Fruit fly (Drosophila melanogaster) whole organism, embryonic: ENCODE results near the gene lilli.
A peak's percentile ranks its signal among the peaks of the same experiment; 100 is the strongest.

Experiments used
- Antp ChIP-seq: fragments of 200-800 bp; sonication (Bioruptor generic); optimal IDR thresholded peaks from 3 replicates; lab custom pipeline; 2016; ENCODE audit warnings: missing biosample characterization, missing genetic modification characterization
- Atf-2 ChIP-seq: fragments of 200-800 bp; sonication (Bioruptor generic); optimal IDR thresholded peaks from 2 replicates; lab custom pipeline; 2016; ENCODE audit warnings: missing biosample characterization, missing genetic modification characterization
- CG10543 ChIP-seq: fragments of 200-800 bp; sonication (Bioruptor generic); optimal IDR thresholded peaks from 3 replicates; lab custom pipeline; 2017; ENCODE audit warnings: missing biosample characterization, mild to moderate bottlenecking, missing genetic modification characterization, moderate library complexity
- CG13775 ChIP-seq: fragments of 200-800 bp; sonication (Bioruptor generic); optimal IDR thresholded peaks from 3 replicates; lab custom pipeline; 2017; ENCODE audit warnings: missing biosample characterization, mild to moderate bottlenecking, missing genetic modification characterization
- CG15601 ChIP-seq: fragments of 200-800 bp; sonication (Bioruptor generic); optimal IDR thresholded peaks from 3 replicates; lab custom pipeline; 2019; ENCODE audit warnings: missing biosample characterization, mild to moderate bottlenecking, missing genetic modification characterization, moderate library complexity
- CG16779 ChIP-seq: fragments of 200-800 bp; sonication (Bioruptor generic); IDR thresholded peaks from 2 replicates; pipeline ENCODE4 v1.3.6; 2022; ENCODE audit warnings: missing biosample characterization, missing genetic modification characterization
- CG18764 ChIP-seq: fragments of 200-800 bp; sonication (Bioruptor generic); optimal IDR thresholded peaks from 3 replicates; lab custom pipeline; 2016; ENCODE audit warnings: missing biosample characterization, missing genetic modification characterization
- CG3726 ChIP-seq: fragments of 200-800 bp; sonication (Bioruptor generic); IDR thresholded peaks from 3 replicates; pipeline ENCODE4, ENCODE4 v1.3.6; 2022; ENCODE audit warnings: missing biosample characterization, missing genetic modification characterization
- CG4282 ChIP-seq: fragments of 200-800 bp; sonication (Bioruptor generic); optimal IDR thresholded peaks from 2 replicates; lab custom pipeline; 2016; ENCODE audit warnings: missing biosample characterization, missing genetic modification characterization
- CG4404 ChIP-seq: fragments of 200-800 bp; sonication (Bioruptor generic); IDR thresholded peaks from 2 replicates; pipeline ENCODE4 v1.3.6; 2022; ENCODE audit warnings: missing biosample characterization, missing genetic modification characterization
- CG4707 ChIP-seq: fragments of 200-800 bp; sonication (Bioruptor generic); optimal IDR thresholded peaks from 2 replicates; lab custom pipeline; 2018; ENCODE audit warnings: missing biosample characterization, mild to moderate bottlenecking, missing genetic modification characterization, moderate library complexity
- CG4730 ChIP-seq: fragments of 200-800 bp; sonication (Bioruptor generic); IDR thresholded peaks from 2 replicates; pipeline ENCODE4 v1.3.6; 2022; ENCODE audit warnings: missing biosample characterization, missing genetic modification characterization
- CG5180 ChIP-seq: fragments of 200-800 bp; sonication (Bioruptor generic); optimal IDR thresholded peaks from 3 replicates; lab custom pipeline; 2017; ENCODE audit warnings: missing biosample characterization, missing genetic modification characterization, mild to moderate bottlenecking, moderate library complexity, missing genetic modification reagents
- CG8388 ChIP-seq: fragments of 200-800 bp; sonication (Bioruptor generic); optimal IDR thresholded peaks from 2 replicates; lab custom pipeline; 2019; ENCODE audit warnings: missing biosample characterization, mild to moderate bottlenecking, missing genetic modification characterization, moderate library complexity
- Ets97D ChIP-seq: fragments of 200-800 bp; sonication (Bioruptor generic); optimal IDR thresholded peaks from 3 replicates; lab custom pipeline; 2016; ENCODE audit warnings: missing biosample characterization, missing genetic modification characterization
- Fer1 ChIP-seq: fragments of 200-800 bp; sonication (Bioruptor generic); optimal IDR thresholded peaks from 2 replicates; lab custom pipeline; 2017; ENCODE audit warnings: missing biosample characterization, mild to moderate bottlenecking, missing genetic modification characterization
- HmgD ChIP-seq: fragments of 200-800 bp; sonication (Bioruptor generic); optimal IDR thresholded peaks from 3 replicates; lab custom pipeline; 2016; ENCODE audit warnings: missing biosample characterization, missing genetic modification characterization
- Lim3 ChIP-seq: fragments of 200-800 bp; sonication (Bioruptor generic); IDR thresholded peaks from 2 replicates; pipeline ENCODE4 v1.3.6; 2022; ENCODE audit warnings: missing biosample characterization, missing genetic modification characterization
- MESR4 ChIP-seq: fragments of 200-800 bp; sonication (Bioruptor generic); optimal IDR thresholded peaks from 2 replicates; lab custom pipeline; 2018; ENCODE audit warnings: missing biosample characterization, mild to moderate bottlenecking, missing genetic modification characterization, moderate library complexity
- Mrtf ChIP-seq: fragments of 200-800 bp; sonication (Bioruptor generic); IDR thresholded peaks from 3 replicates; pipeline ENCODE4 v1.3.6; 2022; ENCODE audit warnings: missing biosample characterization, missing genetic modification characterization
- Myb ChIP-seq: fragments of 200-800 bp; sonication (Bioruptor generic); optimal IDR thresholded peaks from 2 replicates; lab custom pipeline; 2016; ENCODE audit warnings: missing biosample characterization, missing genetic modification characterization
- Nf-YC ChIP-seq: fragments of 200-800 bp; optimal IDR thresholded peaks from 3 replicates; lab custom pipeline; 2019; ENCODE audit warnings: missing biosample characterization, mild to moderate bottlenecking, missing genetic modification characterization, moderate library complexity
- Oli ChIP-seq: fragments of 200-800 bp; sonication (Bioruptor generic); optimal IDR thresholded peaks from 2 replicates; lab custom pipeline; 2018; ENCODE audit warnings: missing biosample characterization, mild to moderate bottlenecking, missing genetic modification characterization, moderate library complexity
- Opbp ChIP-seq: fragments of 200-800 bp; sonication (Bioruptor generic); IDR thresholded peaks from 3 replicates; pipeline ENCODE4 v1.3.6; 2022; ENCODE audit warnings: missing biosample characterization, missing genetic modification characterization; ENCODE audit not compliant: partially characterized antibody
- Optix ChIP-seq: fragments of 200-800 bp; sonication (Bioruptor generic); IDR thresholded peaks from 3 replicates; pipeline ENCODE4 v1.3.6; 2022; ENCODE audit warnings: missing biosample characterization, missing genetic modification characterization
- Pdp1 ChIP-seq, 2 experiments: fragments of 200-800 bp; sonication (Bioruptor generic); optimal IDR thresholded peaks; 3 replicates each; lab custom pipeline; 2016; ENCODE audit warnings: missing biosample characterization in 2 of 2, missing genetic modification characterization in 2 of 2, mild to moderate bottlenecking in 1 of 2, moderate library complexity in 1 of 2
- Poxn ChIP-seq: fragments of 200-800 bp; sonication (Bioruptor generic); IDR thresholded peaks from 2 replicates; pipeline ENCODE4 v1.3.6; 2022; ENCODE audit warnings: missing biosample characterization, missing genetic modification characterization
- Ptx1 ChIP-seq: fragments of 200-800 bp; sonication (Bioruptor generic); IDR thresholded peaks from 2 replicates; pipeline ENCODE4 v1.3.6; 2022; ENCODE audit warnings: missing biosample characterization, missing genetic modification characterization
- Six4 ChIP-seq: fragments of 200-800 bp; sonication (Bioruptor generic); optimal IDR thresholded peaks from 2 replicates; lab custom pipeline; 2016; ENCODE audit warnings: missing biosample characterization, missing genetic modification characterization
- Sry-δ ChIP-seq: fragments of 200-800 bp; sonication (Bioruptor generic); optimal IDR thresholded peaks from 2 replicates; lab custom pipeline; 2016; ENCODE audit warnings: missing biosample characterization, missing genetic modification characterization
- TFAM ChIP-seq: fragments of 200-800 bp; sonication (Bioruptor generic); optimal IDR thresholded peaks from 2 replicates; lab custom pipeline; 2017; ENCODE audit warnings: missing biosample characterization, missing genetic modification characterization, inconsistent platforms
- Usf ChIP-seq: fragments of 200-800 bp; sonication (Bioruptor generic); optimal IDR thresholded peaks from 2 replicates; lab custom pipeline; 2017; ENCODE audit warnings: missing genotype, missing biosample characterization, missing genetic modification characterization
- Xbp1 ChIP-seq: fragments of 200-800 bp; sonication (Bioruptor generic); optimal IDR thresholded peaks from 3 replicates; lab custom pipeline; 2016; ENCODE audit warnings: missing biosample characterization, mild to moderate bottlenecking, missing genetic modification characterization
- ac ChIP-seq: fragments of 200-800 bp; sonication (Bioruptor generic); optimal IDR thresholded peaks from 3 replicates; lab custom pipeline; 2017; ENCODE audit warnings: missing biosample characterization, mild to moderate bottlenecking, missing genetic modification characterization
- az2 ChIP-seq: fragments of 200-800 bp; sonication (Bioruptor generic); optimal IDR thresholded peaks from 3 replicates; lab custom pipeline; 2016; ENCODE audit warnings: missing biosample characterization, missing genetic modification characterization
- cad ChIP-seq: fragments of >200 bp; optimal IDR thresholded peaks from 2 replicates; lab custom pipeline; 2017; ENCODE audit warnings: missing biosample characterization, missing genetic modification characterization
- caup ChIP-seq: fragments of 200-800 bp; sonication (Bioruptor generic); optimal IDR thresholded peaks from 3 replicates; lab custom pipeline; 2017; ENCODE audit warnings: missing biosample characterization, mild to moderate bottlenecking, missing genetic modification characterization, moderate library complexity; ENCODE audit not compliant: severe bottlenecking
- dati ChIP-seq: fragments of 200-800 bp; sonication (Bioruptor generic); IDR thresholded peaks from 2 replicates; pipeline ENCODE4 v1.3.6; 2022; ENCODE audit warnings: missing biosample characterization, missing genetic modification characterization
- dm ChIP-seq: fragments of 200-800 bp; sonication (Bioruptor generic); optimal IDR thresholded peaks from 3 replicates; lab custom pipeline; 2016; ENCODE audit warnings: missing biosample characterization, missing genetic modification characterization
- ewg ChIP-seq: fragments of 200-800 bp; sonication (Bioruptor generic); optimal IDR thresholded peaks from 3 replicates; lab custom pipeline; 2017; ENCODE audit warnings: mild to moderate bottlenecking, missing biosample characterization, missing genetic modification reagents, missing genetic modification characterization
- fru ChIP-seq: fragments of >200 bp; optimal IDR thresholded peaks from 2 replicates; lab custom pipeline; 2017
- gem ChIP-seq: fragments of 200-800 bp; sonication (Bioruptor generic); optimal IDR thresholded peaks from 2 replicates; lab custom pipeline; 2019; ENCODE audit warnings: missing biosample characterization, mild to moderate bottlenecking, missing genetic modification characterization, moderate library complexity
- gro ChIP-seq: fragments of 200-800 bp; sonication (Bioruptor generic); optimal IDR thresholded peaks from 2 replicates; lab custom pipeline; 2016; ENCODE audit warnings: missing biosample characterization, missing genetic modification characterization
- hkb ChIP-seq, 2 experiments: fragments of 200-800 bp in 1 of 2; fragments of >200 bp in 1 of 2; sonication (Bioruptor generic) in 1 of 2; IDR thresholded peaks in 1 of 2; optimal IDR thresholded peaks in 1 of 2; 2 replicates each; pipeline versions ENCODE4 v1.3.6 to Lab custom; 2017 to 2022; ENCODE audit warnings: missing biosample characterization in 1 of 2, missing genetic modification characterization in 1 of 2
- knrl ChIP-seq: fragments of 200-800 bp; sonication (Bioruptor generic); IDR thresholded peaks from 3 replicates; pipeline ENCODE4 v1.3.6; 2022; ENCODE audit warnings: missing biosample characterization, missing genetic modification characterization; ENCODE audit not compliant: partially characterized antibody
- lov ChIP-seq, 2 experiments: fragments of 200-800 bp in 1 of 2; fragments of >200 bp in 1 of 2; sonication (Bioruptor generic) in 1 of 2; IDR thresholded peaks in 1 of 2; optimal IDR thresholded peaks in 1 of 2; 2 replicates in 1 of 2; 3 replicates in 1 of 2; pipeline versions ENCODE4 v1.3.6 to Lab custom; 2017 to 2022; ENCODE audit warnings: missing biosample characterization in 1 of 2, missing genetic modification characterization in 1 of 2
- pnt ChIP-seq: fragments of 200-800 bp; sonication (Bioruptor generic); optimal IDR thresholded peaks from 3 replicates; lab custom pipeline; 2016; ENCODE audit warnings: missing biosample characterization, missing genetic modification characterization
- stwl ChIP-seq: fragments of 200-800 bp; sonication (Bioruptor generic); optimal IDR thresholded peaks from 3 replicates; lab custom pipeline; 2018; ENCODE audit warnings: missing biosample characterization, mild to moderate bottlenecking, missing genetic modification characterization, moderate library complexity
- sug ChIP-seq: fragments of 200-800 bp; optimal IDR thresholded peaks from 2 replicates; lab custom pipeline; 2019; ENCODE audit warnings: missing biosample characterization, mild to moderate bottlenecking, missing genetic modification characterization, moderate library complexity
- tll ChIP-seq, 2 experiments: fragments of 200-800 bp in 1 of 2; fragments of >200 bp in 1 of 2; sonication (Bioruptor generic) in 1 of 2; optimal IDR thresholded peaks; 2 replicates each; lab custom pipeline; 2017 to 2019; ENCODE audit warnings: missing biosample characterization in 2 of 2, missing genetic modification characterization in 2 of 2, mild to moderate bottlenecking in 1 of 2, moderate library complexity in 1 of 2
- vfl ChIP-seq: fragments of 200-800 bp; sonication (Bioruptor generic); optimal IDR thresholded peaks from 2 replicates; lab custom pipeline; 2016; ENCODE audit warnings: missing biosample characterization, missing genetic modification characterization

The lilli gene

dm6 chr2L:3003399-3003798 is 117.7 kb downstream of the lilli start (continued):
- TF ChIP-seq Opbp (GFP tag; lab: Robert Waterston, UW) (no peak), Fer1 (GFP tag; lab: Kevin White, UChicago) (peak; percentile 8), Myb (GFP tag; lab: Kevin White, UChicago) (no peak), Atf-2 (no peak), Xbp1 (GFP tag; lab: Kevin White, UChicago) (peak; percentile 33), Oli (tag; lab: Kevin White, UChicago) (peak; percentile 63), Sry-δ (GFP tag; lab: Kevin White, UChicago) (no peak), ewg (GFP tag; lab: Kevin White, UChicago) (peak; percentile 49), fru (lab: Kevin White, UChicago) (no peak), Nf-YC (tag; lab: Kevin White, UChicago) (no peak), gem (tag; lab: Kevin White, UChicago) (peak; percentile 76), Optix (GFP tag; lab: Robert Waterston, UW) (no peak), Usf (GFP tag; lab: Kevin White, UChicago) (no peak), CG13775 (GFP tag; lab: Kevin White, UChicago) (no peak), Lim3 (no peak), sug (tag; lab: Kevin White, UChicago) (no peak), hkb (optimal IDR thresholded peaks at IDR 0.05; lab: Kevin White, UChicago) (no peak), hkb (GFP tag; IDR thresholded peaks at IDR 0.05; lab: Robert Waterston, UW) (0 out of 2 replicates have a peak, but pooled peaks have one; percentile 55), Mrtf (no peak), CG8388 (GFP tag; lab: Kevin White, UChicago) (peak; percentile 71), az2 (GFP tag; lab: Kevin White, UChicago) (peak; percentile 17), CG4404 (GFP tag; lab: Robert Waterston, UW) (no peak), CG18764 (GFP tag; lab: Kevin White, UChicago) (no peak), HmgD (no peak), CG16779 (GFP tag; lab: Robert Waterston, UW) (no peak), stwl (tag; lab: Kevin White, UChicago) (no peak), knrl (GFP tag; lab: Robert Waterston, UW) (no peak), CG10543 (GFP tag; lab: Kevin White, UChicago) (no peak), MESR4 (GFP tag; lab: Kevin White, UChicago) (no peak), Pdp1 (GFP tag; optimal IDR thresholded peaks at IDR 0.05; lab: Kevin White, UChicago) (peak in 1 of 2 experiments; percentile 19), Ptx1 (peak; percentile 68), lov (optimal IDR thresholded peaks at IDR 0.05; lab: Kevin White, UChicago) (no peak), lov (GFP tag; IDR thresholded peaks at IDR 0.05; lab: Robert Waterston, UW) (no peak), TFAM (GFP tag; lab: Kevin White, UChicago) (no peak), tll (GFP tag; optimal IDR thresholded peaks at IDR 0.05; lab: Kevin White, UChicago) (no peak), Ets97D (GFP tag; lab: Kevin White, UChicago) (no peak), gro (no peak), dm (no peak), caup (GFP tag; lab: Kevin White, UChicago) (no peak), CG3726 (no peak), Six4 (GFP tag; lab: Kevin White, UChicago) (peak; percentile 45), CG15601 (tag; lab: Kevin White, UChicago) (peak; percentile 64), CG4730 (GFP tag; lab: Robert Waterston, UW) (no peak), Antp (GFP tag; lab: Kevin White, UChicago) (no peak), CG4282 (no peak), vfl (GFP tag; lab: Kevin White, UChicago) (no peak), CG5180 (peak; percentile 47), cad (GFP tag; lab: Kevin White, UChicago) (no peak), dati (GFP tag; lab: Robert Waterston, UW) (no peak), CG4707 (GFP tag; lab: Kevin White, UChicago) (peak; percentile 70), ac (no peak), Poxn (GFP tag; lab: Robert Waterston, UW) (no peak), pnt (GFP tag; lab: Kevin White, UChicago) (no peak)
